Fruit fly (Drosophila melanogaster) whole organism, embryonic: ENCODE results near the gene Cad74A.
A peak's percentile ranks its signal among the peaks of the same experiment; 100 is the strongest.

Experiments used
- Atf6 ChIP-seq: fragments of 200-800 bp; sonication (Bioruptor generic); IDR thresholded peaks from 2 replicates; pipeline ENCODE4 v1.3.6; 2022; ENCODE audit warnings: missing biosample characterization, missing genetic modification characterization
- BEAF-32 ChIP-seq: fragments of 200-800 bp; sonication (Bioruptor generic); optimal IDR thresholded peaks from 3 replicates; lab custom pipeline; 2017; ENCODE audit warnings: missing biosample characterization, missing genetic modification characterization, mild to moderate bottlenecking, moderate library complexity, missing genetic modification reagents
- CG10431 ChIP-seq: fragments of 200-800 bp; sonication (Bioruptor generic); optimal IDR thresholded peaks from 3 replicates; lab custom pipeline; 2018; ENCODE audit warnings: missing biosample characterization, mild to moderate bottlenecking, missing genetic modification characterization
- CG10654 ChIP-seq: fragments of 200-800 bp; sonication (Bioruptor generic); optimal IDR thresholded peaks from 2 replicates; lab custom pipeline; 2016; ENCODE audit warnings: missing biosample characterization, missing genetic modification characterization
- CG11504 ChIP-seq: fragments of 200-800 bp; sonication (Bioruptor generic); optimal IDR thresholded peaks from 3 replicates; lab custom pipeline; 2019; ENCODE audit warnings: missing biosample characterization, mild to moderate bottlenecking, missing genetic modification characterization, moderate library complexity
- CG12744 ChIP-seq: fragments of 200-800 bp; sonication (Bioruptor generic); optimal IDR thresholded peaks from 2 replicates; lab custom pipeline; 2016; ENCODE audit warnings: missing biosample characterization, missing genetic modification characterization
- CG15479 ChIP-seq: fragments of 200-800 bp; sonication (Bioruptor generic); optimal IDR thresholded peaks from 3 replicates; lab custom pipeline; 2019; ENCODE audit warnings: missing biosample characterization, mild to moderate bottlenecking, missing genetic modification characterization, moderate library complexity
- CG1647 ChIP-seq: fragments of 200-800 bp; sonication (Bioruptor generic); optimal IDR thresholded peaks from 3 replicates; lab custom pipeline; 2016; ENCODE audit warnings: missing biosample characterization, missing genetic modification characterization
- CG17359 ChIP-seq: fragments of 200-800 bp; sonication (Bioruptor generic); optimal IDR thresholded peaks from 3 replicates; lab custom pipeline; 2018; ENCODE audit warnings: missing biosample characterization, mild to moderate bottlenecking, missing genetic modification characterization, moderate library complexity
- CG17361 ChIP-seq: fragments of 200-800 bp; sonication (Bioruptor generic); IDR thresholded peaks from 3 replicates; pipeline ENCODE4 v1.3.6; 2022; ENCODE audit warnings: missing biosample characterization, missing genetic modification characterization
- CG18011 ChIP-seq: fragments of 200-800 bp; sonication (Bioruptor generic); optimal IDR thresholded peaks from 2 replicates; lab custom pipeline; 2017; ENCODE audit warnings: missing biosample characterization, missing genetic modification characterization, mild to moderate bottlenecking, moderate library complexity, missing genotype
- CG18262 ChIP-seq: fragments of 200-800 bp; optimal IDR thresholded peaks from 3 replicates; lab custom pipeline; 2019; ENCODE audit warnings: missing biosample characterization, mild to moderate bottlenecking, missing genetic modification characterization, moderate library complexity
- CG34422 ChIP-seq: fragments of 200-800 bp; sonication (Bioruptor generic); IDR thresholded peaks from 3 replicates; pipeline ENCODE4 v1.3.6; 2022; ENCODE audit warnings: missing biosample characterization, missing genetic modification characterization
- CG3838 ChIP-seq: fragments of 200-800 bp; sonication (Bioruptor generic); optimal IDR thresholded peaks from 3 replicates; lab custom pipeline; 2016; ENCODE audit warnings: missing biosample characterization, missing genetic modification characterization
- CG4854 ChIP-seq: fragments of 200-800 bp; sonication (Bioruptor generic); optimal IDR thresholded peaks from 2 replicates; lab custom pipeline; 2016; ENCODE audit warnings: missing biosample characterization, missing genetic modification characterization, inconsistent platforms
- CG5953 ChIP-seq: fragments of 200-800 bp; sonication (Bioruptor generic); IDR thresholded peaks from 2 replicates; pipeline ENCODE4 v1.3.6; 2022; ENCODE audit warnings: missing biosample characterization, missing genetic modification characterization
- CG7271 ChIP-seq: fragments of 200-800 bp; sonication (Bioruptor generic); optimal IDR thresholded peaks from 2 replicates; lab custom pipeline; 2018; ENCODE audit warnings: missing biosample characterization, mild to moderate bottlenecking, missing genetic modification characterization, moderate library complexity
- CG8281 ChIP-seq: fragments of 200-800 bp; sonication (Bioruptor generic); optimal IDR thresholded peaks from 2 replicates; lab custom pipeline; 2018; ENCODE audit warnings: missing biosample characterization, mild to moderate bottlenecking, missing genetic modification characterization, moderate library complexity
- CG8290 ChIP-seq, 3 experiments: fragments of 200-800 bp; sonication (Bioruptor generic); optimal IDR thresholded peaks; 2 replicates each; lab custom pipeline; 2016 to 2019; ENCODE audit warnings: missing biosample characterization in 3 of 3, missing genetic modification characterization in 3 of 3, mild to moderate bottlenecking in 2 of 3, moderate library complexity in 1 of 3
- CG9437 ChIP-seq: fragments of 200-800 bp; sonication (Bioruptor generic); optimal IDR thresholded peaks from 2 replicates; lab custom pipeline; 2018; ENCODE audit warnings: missing biosample characterization, mild to moderate bottlenecking, missing genetic modification characterization
- CG9797 ChIP-seq: fragments of 200-800 bp; sonication (Bioruptor generic); optimal IDR thresholded peaks from 3 replicates; lab custom pipeline; 2018; ENCODE audit warnings: missing biosample characterization, mild to moderate bottlenecking, missing genetic modification characterization
- Dp ChIP-seq: fragments of 200-800 bp; sonication (Bioruptor generic); optimal IDR thresholded peaks from 2 replicates; lab custom pipeline; 2018; ENCODE audit warnings: missing biosample characterization, mild to moderate bottlenecking, missing genetic modification characterization, moderate library complexity
- Lim3 ChIP-seq: fragments of 200-800 bp; sonication (Bioruptor generic); IDR thresholded peaks from 2 replicates; pipeline ENCODE4 v1.3.6; 2022; ENCODE audit warnings: missing biosample characterization, missing genetic modification characterization
- Myb ChIP-seq: fragments of 200-800 bp; sonication (Bioruptor generic); optimal IDR thresholded peaks from 2 replicates; lab custom pipeline; 2016; ENCODE audit warnings: missing biosample characterization, missing genetic modification characterization
- Neu2 ChIP-seq: fragments of 200-800 bp; sonication (Bioruptor generic); optimal IDR thresholded peaks from 3 replicates; lab custom pipeline; 2016; ENCODE audit warnings: missing biosample characterization, missing genetic modification characterization, borderline replicate concordance
- Nf-YA ChIP-seq: fragments of 200-800 bp; sonication (Bioruptor generic); IDR thresholded peaks from 2 replicates; pipeline ENCODE4 v1.3.6; 2022; ENCODE audit warnings: missing biosample characterization, missing genetic modification characterization
- NfI ChIP-seq: fragments of 200-800 bp; sonication (Bioruptor generic); optimal IDR thresholded peaks from 3 replicates; lab custom pipeline; 2018; ENCODE audit warnings: missing biosample characterization, mild to moderate bottlenecking, missing genetic modification characterization, moderate library complexity
- Ravus ChIP-seq: fragments of 200-800 bp; sonication (Bioruptor generic); IDR thresholded peaks from 2 replicates; pipeline ENCODE4 v1.3.6; 2022; ENCODE audit warnings: missing biosample characterization, missing genetic modification characterization
- Sry-β ChIP-seq: fragments of 200-800 bp; sonication (Bioruptor generic); optimal IDR thresholded peaks from 2 replicates; lab custom pipeline; 2018; ENCODE audit warnings: missing biosample characterization, mild to moderate bottlenecking, missing genetic modification characterization, moderate library complexity
- Stat92E ChIP-seq, 3 experiments: fragments of >200 bp in 2 of 3; fragments of 200-800 bp in 1 of 3; sonication (Bioruptor generic) in 1 of 3; optimal IDR thresholded peaks; 2 replicates each; lab custom pipeline; 2017 to 2019; ENCODE audit warnings: missing biosample characterization in 3 of 3, missing genetic modification characterization in 3 of 3, mild to moderate bottlenecking in 1 of 3, moderate library complexity in 1 of 3
- TFAM ChIP-seq: fragments of 200-800 bp; sonication (Bioruptor generic); optimal IDR thresholded peaks from 2 replicates; lab custom pipeline; 2017; ENCODE audit warnings: missing biosample characterization, missing genetic modification characterization, inconsistent platforms
- Tbp ChIP-seq: fragments of >200 bp; optimal IDR thresholded peaks from 2 replicates; lab custom pipeline; 2018; ENCODE audit warnings: missing biosample characterization, missing genetic modification characterization
- aop ChIP-seq: fragments of 200-800 bp; sonication (Bioruptor generic); IDR thresholded peaks from 2 replicates; pipeline ENCODE4 v1.3.6; 2022; ENCODE audit warnings: missing biosample characterization, missing genetic modification characterization
- az2 ChIP-seq: fragments of 200-800 bp; sonication (Bioruptor generic); optimal IDR thresholded peaks from 3 replicates; lab custom pipeline; 2016; ENCODE audit warnings: missing biosample characterization, missing genetic modification characterization
- br ChIP-seq: fragments of >200 bp; optimal IDR thresholded peaks from 2 replicates; lab custom pipeline; 2017
- cad ChIP-seq: fragments of >200 bp; optimal IDR thresholded peaks from 2 replicates; lab custom pipeline; 2017; ENCODE audit warnings: missing biosample characterization, missing genetic modification characterization
- caup ChIP-seq: fragments of 200-800 bp; sonication (Bioruptor generic); optimal IDR thresholded peaks from 3 replicates; lab custom pipeline; 2017; ENCODE audit warnings: missing biosample characterization, mild to moderate bottlenecking, missing genetic modification characterization, moderate library complexity; ENCODE audit not compliant: severe bottlenecking
- da ChIP-seq: fragments of 200-800 bp; sonication (Bioruptor generic); optimal IDR thresholded peaks from 2 replicates; lab custom pipeline; 2016; ENCODE audit warnings: missing biosample characterization, missing genetic modification characterization
- danr ChIP-seq: fragments of 200-800 bp; sonication (Bioruptor generic); IDR thresholded peaks from 2 replicates; pipeline ENCODE4 v1.3.6; 2022; ENCODE audit warnings: missing biosample characterization, missing genetic modification characterization
- esg ChIP-seq: fragments of 200-800 bp; sonication (Bioruptor generic); conservative IDR thresholded peaks from 2 replicates; pipeline ENCODE4 v1.3.6; 2022; ENCODE audit warnings: missing biosample characterization, missing genetic modification characterization
- eve ChIP-seq, 2 experiments: fragments of >200 bp; optimal IDR thresholded peaks; 2 replicates each; lab custom pipeline; 2017; ENCODE audit warnings: missing biosample characterization in 2 of 2, missing genetic modification characterization in 2 of 2
- gro ChIP-seq: fragments of 200-800 bp; sonication (Bioruptor generic); optimal IDR thresholded peaks from 2 replicates; lab custom pipeline; 2016; ENCODE audit warnings: missing biosample characterization, missing genetic modification characterization
- insv ChIP-seq, 2 experiments: fragments of 200-800 bp; sonication (Bioruptor generic); optimal IDR thresholded peaks; 3 replicates each; lab custom pipeline; 2016 to 2018; ENCODE audit warnings: missing biosample characterization in 2 of 2, missing genetic modification characterization in 2 of 2
- inv ChIP-seq: fragments of 200-800 bp; sonication (Bioruptor generic); IDR thresholded peaks from 2 replicates; pipeline ENCODE4 v1.3.6; 2022; ENCODE audit warnings: missing biosample characterization, missing genetic modification characterization; ENCODE audit not compliant: partially characterized antibody
- luna ChIP-seq: fragments of 200-800 bp; sonication (Bioruptor generic); optimal IDR thresholded peaks from 2 replicates; lab custom pipeline; 2016; ENCODE audit warnings: missing biosample characterization, missing genetic modification characterization
- onecut ChIP-seq: fragments of 200-800 bp; sonication (Bioruptor generic); IDR thresholded peaks from 2 replicates; pipeline ENCODE4 v1.3.6; 2022; ENCODE audit warnings: missing biosample characterization, missing genetic modification characterization
- sens-2 ChIP-seq: fragments of 200-800 bp; sonication (Bioruptor generic); IDR thresholded peaks from 2 replicates; pipeline ENCODE4 v1.3.6; 2022; ENCODE audit warnings: missing biosample characterization, missing genetic modification characterization
- stc ChIP-seq: fragments of 200-800 bp; sonication (Bioruptor generic); IDR thresholded peaks from 2 replicates; pipeline ENCODE4 v1.3.6; 2022; ENCODE audit warnings: missing biosample characterization, missing genetic modification characterization
- tup ChIP-seq: fragments of 200-800 bp; sonication (Bioruptor generic); optimal IDR thresholded peaks from 2 replicates; lab custom pipeline; 2016; ENCODE audit warnings: missing biosample characterization, mild to moderate bottlenecking, missing genetic modification characterization, moderate library complexity
- wek ChIP-seq: fragments of 200-800 bp; sonication (Bioruptor generic); optimal IDR thresholded peaks from 3 replicates; lab custom pipeline; 2018; ENCODE audit warnings: missing biosample characterization, mild to moderate bottlenecking, missing genetic modification characterization, moderate library complexity
- zfh2 ChIP-seq: fragments of 200-800 bp; sonication (Bioruptor generic); optimal IDR thresholded peaks from 2 replicates; lab custom pipeline; 2016; ENCODE audit warnings: missing biosample characterization, missing genetic modification characterization

Gene Cad74A

dm6 chr3L:17404646-17405045 is 25.3 kb upstream of the Cad74A start (continued):
- TF ChIP-seq CG17361 (0 out of 3 replicates have a peak, but pooled peaks have one; percentile 30), CG34422 (GFP tag; lab: Robert Waterston, UW) (0 out of 3 replicates have a peak, but pooled peaks have one; percentile 11), CG15479 (no peak), CG18262 (peak; percentile 41), CG5953 (GFP tag; lab: Robert Waterston, UW) (no peak), cad (GFP tag; lab: Kevin White, UChicago) (no peak), zfh2 (GFP tag; lab: Kevin White, UChicago) (no peak), Nf-YA (no peak), Atf6 (peak; percentile 32; the same call in 1 of the 2 replicates), CG4854 (GFP tag; lab: Kevin White, UChicago) (no peak), CG18011 (GFP tag; lab: Kevin White, UChicago) (no peak), CG1647 (GFP tag; lab: Kevin White, UChicago) (no peak), az2 (GFP tag; lab: Kevin White, UChicago) (peak; percentile 32), CG9797 (GFP tag; lab: Kevin White, UChicago) (no peak), danr (GFP tag; lab: Robert Waterston, UW) (no peak), stc (no peak), sens-2 (GFP tag; lab: Robert Waterston, UW) (no peak), CG11504 (tag; lab: Kevin White, UChicago) (peak; percentile 65), Sry-β (GFP tag; lab: Kevin White, UChicago) (no peak), Dp (GFP tag; lab: Kevin White, UChicago) (no peak), luna (GFP tag; lab: Kevin White, UChicago) (no peak), esg (GFP tag; lab: Robert Waterston, UW) (peak; percentile 32; the same call in 1 of the 2 replicates), CG9437 (peak; percentile 17), Tbp (GFP tag; lab: Kevin White, UChicago) (no peak), CG10654 (peak; percentile 6), tup (no peak), BEAF-32 (GFP tag; lab: Kevin White, UChicago) (no peak), da (GFP tag; lab: Kevin White, UChicago) (no peak), wek (GFP tag; lab: Kevin White, UChicago) (no peak), onecut (GFP tag; lab: Robert Waterston, UW) (no peak), CG17359 (peak; percentile 36), CG12744 (GFP tag; lab: Kevin White, UChicago) (no peak), Lim3 (no peak), inv (GFP tag; lab: Robert Waterston, UW) (no peak), eve (GFP tag; optimal IDR thresholded peaks at IDR 0.05; lab: Kevin White, UChicago) (no peak), br (lab: Kevin White, UChicago) (no peak), Ravus (GFP tag; lab: Robert Waterston, UW) (no peak), CG3838 (no peak), CG8281 (tag; lab: Kevin White, UChicago) (no peak), Myb (GFP tag; lab: Kevin White, UChicago) (no peak), insv (GFP tag; optimal IDR thresholded peaks at IDR 0.05; lab: Kevin White, UChicago) (no peak), aop (no peak), NfI (GFP tag; lab: Kevin White, UChicago) (no peak), TFAM (no peak), gro (no peak), Neu2 (no peak), CG10431 (GFP tag; lab: Kevin White, UChicago) (no peak), CG7271 (tag; lab: Kevin White, UChicago) (no peak), Stat92E (GFP tag; optimal IDR thresholded peaks at IDR 0.05; lab: Kevin White, UChicago) (no peak), CG8290 (GFP tag; optimal IDR thresholded peaks at IDR 0.05; lab: Kevin White, UChicago) (no peak), CG8290 (tag; optimal IDR thresholded peaks at IDR 0.05; lab: Kevin White, UChicago) (no peak), caup (no peak)
